Fruit fly (Drosophila melanogaster) S2 (cell line): ENCODE data around the gene Cks30A.

ENCODE experiments used
- CG8478 ChIP-seq: fragments of >200 bp; optimal IDR thresholded peaks from 2 replicates; lab custom pipeline; 2018
- CTCF ChIP-seq, 2 experiments: fragments of >200 bp; optimal IDR thresholded peaks; 2 replicates each; lab custom pipeline; 2018

dm6 chr2L:9377789-9378188 is 47.2 kb downstream of the Cks30A start:
- TF ChIP-seq CTCF (optimal IDR thresholded peaks at IDR 0.05; lab: Kevin White, UChicago) (no peak), CG8478 (lab: Kevin White, UChicago) (no peak)
